Fruit fly (Drosophila melanogaster) whole organism, wandering third instar larva: ENCODE measurements around the gene CG34253.

Experiments
- Abd-B ChIP-seq: fragments of >200 bp; optimal IDR thresholded peaks from 2 replicates; lab custom pipeline; 2017; ENCODE audit warnings: missing biosample characterization, missing genetic modification characterization
- CG32264 ChIP-seq: fragments of 200-800 bp; sonication (Bioruptor generic); optimal IDR thresholded peaks from 2 replicates; lab custom pipeline; 2016; ENCODE audit warnings: missing biosample characterization, missing genetic modification characterization
- CG9705 ChIP-seq: fragments of 200-800 bp; sonication (Bioruptor generic); optimal IDR thresholded peaks from 2 replicates; lab custom pipeline; 2018; ENCODE audit warnings: missing biosample characterization, mild to moderate bottlenecking, missing genetic modification characterization
- CrebA ChIP-seq: fragments of 200-800 bp; sonication (Bioruptor generic); optimal IDR thresholded peaks from 2 replicates; lab custom pipeline; 2016; ENCODE audit warnings: missing biosample characterization, mild to moderate bottlenecking, missing genetic modification characterization, borderline replicate concordance
- Dfd ChIP-seq: fragments of >200 bp; optimal IDR thresholded peaks from 2 replicates; lab custom pipeline; 2017; ENCODE audit warnings: missing biosample characterization, missing genetic modification characterization
- Dif ChIP-seq: fragments of 200-275, 200-300 bp; sonication (Bioruptor generic); optimal IDR thresholded peaks from 2 replicates; lab custom pipeline; 2018; ENCODE audit warnings: missing biosample characterization, missing genetic modification characterization; ENCODE audit not compliant: partially characterized antibody
- GATAd ChIP-seq: sonication (Bioruptor generic); optimal IDR thresholded peaks from 2 replicates; lab custom pipeline; 2016; ENCODE audit warnings: missing biosample characterization, missing genetic modification characterization
- HLH106 ChIP-seq: fragments of 200-800 bp; optimal IDR thresholded peaks from 3 replicates; lab custom pipeline; 2019; ENCODE audit warnings: missing biosample characterization, mild to moderate bottlenecking, missing genetic modification characterization, moderate library complexity
- Hnf4 ChIP-seq: fragments of 200-800 bp; sonication (Bioruptor generic); optimal IDR thresholded peaks from 2 replicates; lab custom pipeline; 2016; ENCODE audit warnings: missing biosample characterization, mild to moderate bottlenecking, missing genetic modification characterization
- Hr78 ChIP-seq: fragments of >200 bp; optimal IDR thresholded peaks from 2 replicates; lab custom pipeline; 2017; ENCODE audit warnings: missing biosample characterization, missing genetic modification characterization
- Hr83 ChIP-seq: fragments of 200-300 bp; sonication (Bioruptor generic); optimal IDR thresholded peaks from 2 replicates; lab custom pipeline; 2016; ENCODE audit warnings: missing biosample characterization, mild to moderate bottlenecking, missing genetic modification characterization, moderate library complexity; ENCODE audit not compliant: poor library complexity, severe bottlenecking
- Jra ChIP-seq: sonication (Bioruptor generic); optimal IDR thresholded peaks from 2 replicates; lab custom pipeline; 2016; ENCODE audit warnings: missing biosample characterization, missing genetic modification characterization
- Mio ChIP-seq: sonication (Bioruptor generic); optimal IDR thresholded peaks from 2 replicates; lab custom pipeline; 2016; ENCODE audit warnings: missing biosample characterization, missing genetic modification characterization
- Myc ChIP-seq: fragments of >200 bp; optimal IDR thresholded peaks from 2 replicates; lab custom pipeline; 2017
- N ChIP-seq: fragments of >200 bp; optimal IDR thresholded peaks from 2 replicates; lab custom pipeline; 2018; ENCODE audit warnings: missing biosample characterization, missing external identifiers, missing genetic modification characterization
- OdsH ChIP-seq: fragments of 200-800 bp; sonication (Bioruptor generic); optimal IDR thresholded peaks from 2 replicates; lab custom pipeline; 2016; ENCODE audit warnings: missing biosample characterization, mild to moderate bottlenecking, missing genetic modification characterization
- Rel ChIP-seq, 2 experiments: fragments of 200-800 bp; sonication (Bioruptor generic) in 1 of 2; optimal IDR thresholded peaks; 2 replicates in 1 of 2; 3 replicates in 1 of 2; lab custom pipeline; 2016 to 2019; ENCODE audit warnings: mild to moderate bottlenecking in 2 of 2, missing biosample characterization in 2 of 2, missing genetic modification characterization in 2 of 2, moderate library complexity in 1 of 2
- Sp1 ChIP-seq: fragments of 200-800 bp; sonication (Bioruptor generic); optimal IDR thresholded peaks from 3 replicates; lab custom pipeline; 2019; ENCODE audit warnings: missing biosample characterization, mild to moderate bottlenecking, missing genetic modification characterization, moderate library complexity
- Vsx2 ChIP-seq: fragments of 200-300, 225-300 bp; sonication (Bioruptor generic); optimal IDR thresholded peaks from 2 replicates; lab custom pipeline; 2018; ENCODE audit warnings: missing biosample characterization, missing genetic modification characterization; ENCODE audit not compliant: partially characterized antibody
- br ChIP-seq: fragments of 200-800 bp; sonication (Bioruptor generic); optimal IDR thresholded peaks from 2 replicates; lab custom pipeline; 2016; ENCODE audit warnings: missing biosample characterization, missing genetic modification characterization
- brk ChIP-seq: fragments of 200-800 bp; sonication (Bioruptor generic); optimal IDR thresholded peaks from 2 replicates; lab custom pipeline; 2016; ENCODE audit warnings: missing biosample characterization, mild to moderate bottlenecking, missing genetic modification characterization
- dl ChIP-seq, 2 experiments: fragments of 175-275, 200-275 bp in 1 of 2; fragments of 200-275 bp in 1 of 2; sonication (Bioruptor generic); optimal IDR thresholded peaks; lab custom pipeline; 2018; ENCODE audit warnings: mild to moderate bottlenecking in 2 of 2, missing biosample characterization in 2 of 2, missing genetic modification characterization in 2 of 2, moderate library complexity in 2 of 2; ENCODE audit not compliant: partially characterized antibody in 2 of 2, insufficient read depth in 1 of 2
- dmrt93B ChIP-seq: fragments of 200-800 bp; sonication (Bioruptor generic); optimal IDR thresholded peaks from 2 replicates; lab custom pipeline; 2018; ENCODE audit warnings: missing biosample characterization, mild to moderate bottlenecking, missing genetic modification characterization
- dsf ChIP-seq: sonication (Bioruptor generic); optimal IDR thresholded peaks from 2 replicates; lab custom pipeline; 2016; ENCODE audit warnings: missing biosample characterization, missing genetic modification characterization, borderline replicate concordance
- ey ChIP-seq: fragments of 200-800 bp; sonication (Bioruptor generic); optimal IDR thresholded peaks from 2 replicates; lab custom pipeline; 2016; ENCODE audit warnings: missing biosample characterization, missing genetic modification characterization
- foxo ChIP-seq, 2 experiments: fragments of 200-800 bp; sonication (Bioruptor generic); optimal IDR thresholded peaks; 2 replicates in 1 of 2; 3 replicates in 1 of 2; lab custom pipeline; 2016 to 2017; ENCODE audit warnings: missing biosample characterization in 2 of 2, missing genetic modification characterization in 2 of 2
- fru ChIP-seq: fragments of 200-800 bp; sonication (Bioruptor generic); optimal IDR thresholded peaks from 3 replicates; lab custom pipeline; 2016; ENCODE audit warnings: missing biosample characterization, mild to moderate bottlenecking, missing genetic modification characterization
- h ChIP-seq: fragments of 200-800 bp; sonication (Bioruptor generic); optimal IDR thresholded peaks from 3 replicates; lab custom pipeline; 2016; ENCODE audit warnings: missing biosample characterization, mild to moderate bottlenecking, missing genetic modification characterization
- jim ChIP-seq: fragments of 175-275, 200-325 bp; sonication (Bioruptor generic); optimal IDR thresholded peaks from 2 replicates; lab custom pipeline; 2016; ENCODE audit warnings: missing biosample characterization, mild to moderate bottlenecking, missing genetic modification characterization
- lola ChIP-seq: fragments of >200 bp; optimal IDR thresholded peaks from 2 replicates; lab custom pipeline; 2017; ENCODE audit warnings: missing biosample characterization, missing genetic modification characterization
- pan ChIP-seq: fragments of >200 bp; optimal IDR thresholded peaks from 2 replicates; lab custom pipeline; 2017
- psq ChIP-seq: fragments of 200-800 bp; sonication (Bioruptor generic); optimal IDR thresholded peaks from 3 replicates; lab custom pipeline; 2017; ENCODE audit warnings: missing biosample characterization, mild to moderate bottlenecking, missing genetic modification characterization, moderate library complexity
- rgr ChIP-seq: fragments of 200-800 bp; sonication (Bioruptor generic); optimal IDR thresholded peaks from 3 replicates; lab custom pipeline; 2016; ENCODE audit warnings: missing biosample characterization, mild to moderate bottlenecking, missing genetic modification characterization
- sage ChIP-seq: fragments of 200-800 bp; sonication (Bioruptor generic); optimal IDR thresholded peaks from 2 replicates; lab custom pipeline; 2016; ENCODE audit warnings: missing biosample characterization, mild to moderate bottlenecking, missing genetic modification characterization
- sv ChIP-seq: fragments of 200-800 bp; sonication (Bioruptor generic); optimal IDR thresholded peaks from 3 replicates; lab custom pipeline; 2016; ENCODE audit warnings: missing biosample characterization, missing genetic modification characterization
- tai ChIP-seq: sonication (Bioruptor generic); optimal IDR thresholded peaks from 2 replicates; lab custom pipeline; 2016; ENCODE audit warnings: missing biosample characterization, missing genetic modification characterization
- usp ChIP-seq: fragments of >200 bp; optimal IDR thresholded peaks from 2 replicates; lab custom pipeline; 2017; ENCODE audit warnings: missing biosample characterization, missing genetic modification characterization
- woc ChIP-seq: sonication (Bioruptor generic); optimal IDR thresholded peaks from 2 replicates; lab custom pipeline; 2016; ENCODE audit warnings: missing biosample characterization, mild to moderate bottlenecking, missing genetic modification characterization

CG34253 gene

DNA sequence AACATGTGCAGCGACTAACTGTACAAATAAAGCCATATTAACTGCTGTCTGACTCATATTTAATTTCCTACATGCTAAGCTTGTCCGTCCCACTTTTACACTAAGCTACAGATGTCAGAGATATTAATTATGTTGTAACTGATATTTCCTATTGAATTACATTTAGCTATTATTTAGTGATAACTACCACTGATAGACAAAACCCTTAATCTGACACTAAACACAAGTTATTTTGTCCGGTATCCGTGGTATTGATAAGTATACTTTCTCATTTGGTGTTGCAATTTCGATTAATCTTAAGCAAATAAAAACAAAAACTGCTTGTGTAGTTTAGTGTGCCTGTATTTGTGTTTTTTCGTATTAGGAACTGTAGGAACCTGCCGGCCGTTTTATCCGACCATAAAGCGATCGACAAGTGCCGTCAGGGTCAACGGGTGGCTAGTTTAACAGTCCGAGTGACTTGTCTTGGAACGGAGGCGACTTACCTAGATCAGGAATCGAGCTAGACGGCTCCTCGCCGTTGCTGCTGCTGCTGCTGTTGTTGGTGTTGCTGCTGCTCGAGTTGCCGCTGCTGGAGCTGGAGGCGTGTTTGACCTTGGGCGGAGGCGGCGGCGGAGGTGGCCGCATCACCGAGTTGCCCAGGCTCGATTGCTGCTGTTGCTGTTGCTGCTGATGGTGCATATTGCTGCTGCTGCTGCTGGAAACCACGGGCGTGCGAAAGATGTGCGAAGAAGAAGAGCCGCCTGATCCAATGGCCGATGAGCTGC, 29.2 kb downstream of the CG34253 start:
- TF ChIP-seq Mio (GFP tag; lab: Kevin White, UChicago), result no peak
- peak; percentile 9 for TF ChIP-seq rgr (GFP tag; lab: Kevin White, UChicago)
- no peak for TF ChIP-seq tai (GFP tag; lab: Kevin White, UChicago)
- no peak for TF ChIP-seq pan (lab: Kevin White, UChicago)
- TF ChIP-seq Dfd (GFP tag; lab: Kevin White, UChicago), result peak; percentile 73
- TF ChIP-seq Jra (GFP tag; lab: Kevin White, UChicago), result no peak

DNA sequence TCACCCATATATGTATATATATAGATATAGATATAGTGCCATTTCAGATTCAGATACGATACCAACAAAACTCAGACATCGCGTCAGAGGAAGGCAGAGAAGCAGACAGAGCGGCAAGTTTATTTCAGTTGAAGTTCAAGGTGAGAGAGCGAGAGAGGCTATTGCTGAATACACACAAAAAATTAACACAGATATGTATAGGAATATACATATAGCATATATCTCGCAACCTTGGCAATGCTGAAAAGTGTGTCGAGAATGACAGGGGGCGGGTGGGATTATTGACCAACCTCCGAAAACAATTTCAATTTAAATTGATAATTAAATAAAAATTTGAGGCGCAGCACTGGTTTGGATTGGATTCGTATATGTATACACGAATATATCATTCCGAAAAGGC, 30.1 kb downstream of the CG34253 start:
- TF ChIP-seq Hr78 (GFP tag; lab: Kevin White, UChicago) (no peak), rgr (GFP tag; lab: Kevin White, UChicago) (peak; percentile 22), brk (GFP tag; lab: Kevin White, UChicago) (no peak), br (GFP tag; lab: Kevin White, UChicago) (peak; percentile 13), h (GFP tag; lab: Kevin White, UChicago) (peak; percentile 27)

DNA sequence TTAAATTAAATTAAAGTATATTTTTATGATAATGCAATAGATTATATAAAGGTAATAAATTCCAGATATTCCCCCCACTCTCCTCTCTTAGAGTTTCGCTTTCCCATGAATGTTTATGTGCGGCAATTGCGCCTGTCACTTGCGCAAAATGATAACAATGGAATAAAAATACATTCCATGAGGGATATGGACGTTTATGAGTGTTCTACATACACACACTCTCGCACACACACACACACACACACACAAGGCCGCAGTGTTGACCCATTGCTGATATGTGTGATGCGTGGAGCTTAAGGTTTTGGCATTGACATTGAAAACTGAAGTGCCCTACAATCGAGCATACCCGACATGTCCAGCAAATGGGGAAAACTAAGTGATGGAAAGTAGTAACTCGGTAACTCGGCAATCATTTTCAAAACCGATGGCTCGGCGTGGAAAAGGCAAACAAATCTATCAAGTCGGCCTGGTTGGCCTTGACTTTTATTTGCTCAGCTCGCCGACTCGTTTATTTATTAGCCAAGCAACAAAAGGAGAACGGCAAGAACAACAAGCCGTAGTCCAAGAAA, 40.4 kb downstream of the CG34253 start:
- TF ChIP-seq Hr83 (GFP tag; lab: Kevin White, UChicago), result no peak
- TF ChIP-seq sage (GFP tag; lab: Kevin White, UChicago), result no peak
- TF ChIP-seq CG9705 (GFP tag; lab: Kevin White, UChicago), result no peak
- no peak for TF ChIP-seq brk (GFP tag; lab: Kevin White, UChicago)
- no peak for TF ChIP-seq pan (lab: Kevin White, UChicago)
- TF ChIP-seq HLH106 (tag; lab: Kevin White, UChicago), result no peak
- TF ChIP-seq Sp1, result no peak
- no peak for TF ChIP-seq CrebA
- no peak for TF ChIP-seq Hr78 (GFP tag; lab: Kevin White, UChicago)
- TF ChIP-seq Jra (GFP tag; lab: Kevin White, UChicago), result no peak
- no peak for TF ChIP-seq Vsx2 (GFP tag; lab: Kevin White, UChicago)
- TF ChIP-seq dl (GFP tag; optimal IDR thresholded peaks at IDR 0.05; lab: Kevin White, UChicago; ENCODE audit: insufficient read depth in 1 of 2, partially characterized antibody in 2 of 2), result no peak
- no peak for TF ChIP-seq Rel (GFP tag; optimal IDR thresholded peaks at IDR 0.05; lab: Kevin White, UChicago)
- no peak for TF ChIP-seq Rel (tag; optimal IDR thresholded peaks at IDR 0.05; lab: Kevin White, UChicago)
- TF ChIP-seq ey (GFP tag; lab: Kevin White, UChicago), result peak; percentile 54
- no peak for TF ChIP-seq N (GFP tag; lab: Kevin White, UChicago)
- TF ChIP-seq dsf, result no peak
- TF ChIP-seq foxo (GFP tag; optimal IDR thresholded peaks at IDR 0.05; lab: Kevin White, UChicago), result peak in 1 of 2 experiments; percentile 47
- no peak for TF ChIP-seq sv (GFP tag; lab: Kevin White, UChicago)
- no peak for TF ChIP-seq tai (GFP tag; lab: Kevin White, UChicago)
- TF ChIP-seq OdsH, result peak; percentile 29
- no peak for TF ChIP-seq lola (GFP tag; lab: Kevin White, UChicago)
- no peak for TF ChIP-seq h (GFP tag; lab: Kevin White, UChicago)
- TF ChIP-seq Mio (GFP tag; lab: Kevin White, UChicago), result no peak
- no peak for TF ChIP-seq jim
- no peak for TF ChIP-seq Hnf4 (GFP tag; lab: Kevin White, UChicago)
- no peak for TF ChIP-seq br (GFP tag; lab: Kevin White, UChicago)
- no peak for TF ChIP-seq Dif (GFP tag; lab: Kevin White, UChicago)
- TF ChIP-seq GATAd (GFP tag; lab: Kevin White, UChicago), result no peak
- no peak for TF ChIP-seq usp (GFP tag; lab: Kevin White, UChicago)
- TF ChIP-seq fru (GFP tag; lab: Kevin White, UChicago), result peak; percentile 50
- no peak for TF ChIP-seq Abd-B (GFP tag; lab: Kevin White, UChicago)
- peak; percentile 11 for TF ChIP-seq dmrt93B
- TF ChIP-seq psq (GFP tag; lab: Kevin White, UChicago), result peak; percentile 18
- no peak for TF ChIP-seq CG32264 (GFP tag; lab: Kevin White, UChicago)
- no peak for TF ChIP-seq Myc (lab: Kevin White, UChicago)
- no peak for TF ChIP-seq woc (GFP tag; lab: Kevin White, UChicago)
- TF ChIP-seq rgr (GFP tag; lab: Kevin White, UChicago), result peak; percentile 49
- TF ChIP-seq Dfd (GFP tag; lab: Kevin White, UChicago), result peak; percentile 20
- TF ChIP-seq, all 38 proteins: peak for 8
